Worm (Caenorhabditis elegans): ENCODE data around the gene phat-8.

phat-8 gene

ce11 chrII:12471138-12471855, at the start of gene phat-8, which contains the start of gene F15A4.5:
phat-8 (plus strand) TSS chrII:12471805.
F15A4.5 (minus strand) TSS chrII:12471238.
- TF ChIP-seq syd-9 (tag; optimal IDR thresholded peaks at IDR 0.05) (no peak), ttx-3 (tag; optimal IDR thresholded peaks at IDR 0.05) (no peak), unc-55 (GFP tag; optimal IDR thresholded peaks at IDR 0.05) (no peak), K09A11.1 (tag; optimal IDR thresholded peaks at IDR 0.05; ENCODE audit: insufficient read depth) (no peak), che-1 (tag; optimal IDR thresholded peaks at IDR 0.05) (no peak), sox-2 (GFP tag; IDR thresholded peaks at IDR 0.05) (no peak), ceh-45 (GFP tag; IDR thresholded peaks at IDR 0.05) (no peak), hlh-6 (tag; optimal IDR thresholded peaks at IDR 0.05) (no peak), odd-2 (tag; optimal IDR thresholded peaks at IDR 0.05) (no peak), ref-2 (tag; optimal IDR thresholded peaks at IDR 0.05) (no peak), tbx-2 (tag; optimal IDR thresholded peaks at IDR 0.05) (no peak), ceh-34 (tag; optimal IDR thresholded peaks at IDR 0.05) (no peak), pat-9 (tag; optimal IDR thresholded peaks at IDR 0.05) (no peak)

ce11 chrII:12425644-12426222, 45.9 kb upstream of the phat-8 start, which contains the start of gene daf-22:
daf-22 (minus strand) TSS chrII:12425694.
- no peak for TF ChIP-seq fax-1 (tag; optimal IDR thresholded peaks at IDR 0.05)
- no peak for TF ChIP-seq pax-1 (tag; optimal IDR thresholded peaks at IDR 0.05)
- TF ChIP-seq elt-2 (tag; optimal IDR thresholded peaks at IDR 0.05), result peak; percentile 76
- TF ChIP-seq nhr-232 (tag; optimal IDR thresholded peaks at IDR 0.05), result no peak

ce11 chrII:12429743-12430142, 41.9 kb upstream of the phat-8 start, which contains the start of gene Y57A10C.8:
Y57A10C.8 (minus strand) TSS chrII:12429843.
- TF ChIP-seq ceh-31 (tag; optimal IDR thresholded peaks at IDR 0.05) (no peak), lin-11 (tag; optimal IDR thresholded peaks at IDR 0.05) (no peak), sdc-2 (tag; optimal IDR thresholded peaks at IDR 0.05) (no peak), tbx-7 (tag; optimal IDR thresholded peaks at IDR 0.05) (no peak), ceh-48 (tag; optimal IDR thresholded peaks at IDR 0.05) (no peak), npax-4 (tag; optimal IDR thresholded peaks at IDR 0.05) (no peak), pha-2 (tag; optimal IDR thresholded peaks at IDR 0.05) (no peak), pat-9 (tag; optimal IDR thresholded peaks at IDR 0.05) (no peak), ztf-16 (tag; optimal IDR thresholded peaks at IDR 0.05) (no peak), ttx-3 (tag; optimal IDR thresholded peaks at IDR 0.05) (no peak), F13H6.1 (tag; optimal IDR thresholded peaks at IDR 0.05) (no peak), che-1 (tag; optimal IDR thresholded peaks at IDR 0.05) (no peak), C08G9.2 (tag; optimal IDR thresholded peaks at IDR 0.05) (no peak), ceh-30 (tag; optimal IDR thresholded peaks at IDR 0.05) (no peak), hlh-8 (tag; optimal IDR thresholded peaks at IDR 0.05) (no peak), gmeb-2 (tag; optimal IDR thresholded peaks at IDR 0.05) (no peak), hlh-30 (tag; optimal IDR thresholded peaks at IDR 0.05; ENCODE audit: insufficient read depth) (no peak), pha-4 (tag; optimal IDR thresholded peaks at IDR 0.05) (no peak), zip-5 (tag; optimal IDR thresholded peaks at IDR 0.05) (no peak), hlh-15 (tag; optimal IDR thresholded peaks at IDR 0.05) (no peak)

ce11 chrII:12432356-12432755, 39.2 kb upstream of the phat-8 start, which contains the start of gene dct-12:
dct-12 (minus strand) TSS chrII:12432456.
- TF ChIP-seq C08G9.2 (tag; optimal IDR thresholded peaks at IDR 0.05) (no peak), npax-4 (tag; optimal IDR thresholded peaks at IDR 0.05) (no peak), hlh-13 (GFP tag; optimal IDR thresholded peaks at IDR 0.05) (no peak), C38D4.7 (GFP tag; optimal IDR thresholded peaks at IDR 0.05) (no peak), sdc-2 (tag; optimal IDR thresholded peaks at IDR 0.05) (no peak), ztf-16 (tag; optimal IDR thresholded peaks at IDR 0.05) (no peak), syd-9 (tag; optimal IDR thresholded peaks at IDR 0.05) (no peak), sox-4 (tag; optimal IDR thresholded peaks at IDR 0.05) (no peak), nhr-232 (tag; optimal IDR thresholded peaks at IDR 0.05) (no peak), ceh-48 (tag; optimal IDR thresholded peaks at IDR 0.05) (no peak), pha-4 (tag; optimal IDR thresholded peaks at IDR 0.05) (no peak), odd-2 (tag; optimal IDR thresholded peaks at IDR 0.05) (no peak), F13H6.1 (tag; optimal IDR thresholded peaks at IDR 0.05) (no peak), ceh-31 (tag; optimal IDR thresholded peaks at IDR 0.05) (no peak), mec-3 (tag; optimal IDR thresholded peaks at IDR 0.05; ENCODE audit: borderline replicate concordance) (no peak)
